Worm (Caenorhabditis elegans) whole organism, L4 larva: ENCODE results near the gene C03A3.3.

ENCODE experiments used
- F26F4.8 ChIP-seq: fragments of 200-800 bp; sonication (Bioruptor generic); conservative IDR thresholded peaks from 2 replicates; pipeline ENCODE4 v1.3.6; 2022; ENCODE audit warnings: missing genetic modification characterization, missing compliant biosample characterization
- F44E2.7 ChIP-seq: fragments of 200-800 bp; sonication (Bioruptor generic); IDR thresholded peaks from 2 replicates; pipeline ENCODE4 v2.1.2; 2022; ENCODE audit warnings: missing genetic modification characterization, missing compliant biosample characterization
- F49E8.2 ChIP-seq: sonication (generic microtip); optimal IDR thresholded peaks from 2 replicates; lab custom pipeline; 2016; ENCODE audit warnings: missing compliant biosample characterization, mild to moderate bottlenecking, missing genetic modification characterization, borderline replicate concordance
- R02D3.7 ChIP-seq: fragments of 150-350 bp; sonication (generic microtip); optimal IDR thresholded peaks from 3 replicates; lab custom pipeline; 2014; ENCODE audit warnings: missing biosample characterization, missing genetic modification characterization
- Y5F2A.4 ChIP-seq: fragments of 200-800 bp; sonication (Bioruptor generic); optimal IDR thresholded peaks from 2 replicates; lab custom pipeline; 2018; ENCODE audit warnings: mild to moderate bottlenecking, missing genetic modification characterization, missing compliant biosample characterization
- Y75B8A.6 ChIP-seq: fragments of 200-800 bp; sonication (Bioruptor generic); IDR thresholded peaks from 2 replicates; pipeline ENCODE4 v1.3.6; 2022; ENCODE audit warnings: missing genetic modification reagents, missing genetic modification characterization, missing compliant biosample characterization
- ZK337.2 ChIP-seq: fragments of 200-800 bp; sonication (Bioruptor generic); IDR thresholded peaks from 2 replicates; pipeline ENCODE4 v1.3.6; 2022; ENCODE audit warnings: missing genetic modification reagents, missing genetic modification characterization, missing compliant biosample characterization
- ZK546.5 ChIP-seq, 2 experiments: sonication (generic microtip); optimal IDR thresholded peaks; 2 replicates each; lab custom pipeline; 2017; ENCODE audit warnings: missing biosample characterization in 2 of 2, missing genetic modification characterization in 2 of 2
- aly-2 ChIP-seq: sonication (generic microtip); optimal IDR thresholded peaks from 2 replicates; lab custom pipeline; 2018; ENCODE audit warnings: missing biosample characterization, missing genetic modification characterization
- ama-1 ChIP-seq: fragments of 150-350 bp; optimal IDR thresholded peaks from 2 replicates; lab custom pipeline; 2014; ENCODE audit warnings: inconsistent platforms, mixed read lengths
- arid-1 ChIP-seq: fragments of 200-800 bp; sonication (Bioruptor generic); conservative IDR thresholded peaks from 2 replicates; pipeline ENCODE4 v1.3.6; 2022; ENCODE audit warnings: missing genetic modification reagents, missing genetic modification characterization, missing compliant biosample characterization
- attf-4 ChIP-seq: sonication (generic microtip); optimal IDR thresholded peaks from 3 replicates; lab custom pipeline; 2017; ENCODE audit warnings: missing biosample characterization, missing genetic modification characterization
- ceh-20 ChIP-seq: fragments of 200-800 bp; sonication (Bioruptor generic); IDR thresholded peaks from 2 replicates; pipeline ENCODE4 v1.3.6; 2022; ENCODE audit warnings: missing genetic modification reagents, missing genetic modification characterization, missing compliant biosample characterization
- ceh-28 ChIP-seq: fragments of 150-350 bp; optimal IDR thresholded peaks from 2 replicates; lab custom pipeline; 2014; ENCODE audit warnings: missing biosample characterization, missing genetic modification reagents, missing genetic modification characterization
- ceh-44 ChIP-seq: fragments of 200-800 bp; sonication (Bioruptor generic); IDR thresholded peaks from 2 replicates; pipeline ENCODE4 v1.3.6; 2022; ENCODE audit warnings: missing genetic modification reagents, missing genetic modification characterization, missing compliant biosample characterization
- ceh-62 ChIP-seq: sonication (generic microtip); optimal IDR thresholded peaks from 2 replicates; lab custom pipeline; 2017; ENCODE audit warnings: missing biosample characterization, missing genetic modification characterization
- ceh-82 ChIP-seq: sonication (generic microtip); optimal IDR thresholded peaks from 2 replicates; lab custom pipeline; 2017; ENCODE audit warnings: missing biosample characterization, missing genetic modification characterization
- ctbp-1 ChIP-seq: fragments of 200-800 bp; sonication (Bioruptor generic); IDR thresholded peaks from 2 replicates; pipeline ENCODE4 v1.3.6; 2022; ENCODE audit warnings: missing genetic modification reagents, missing genetic modification characterization, missing compliant biosample characterization
- daf-12 ChIP-seq: fragments of 150-350 bp; optimal IDR thresholded peaks from 2 replicates; lab custom pipeline; 2014; ENCODE audit warnings: missing biosample characterization, missing genetic modification reagents, missing genetic modification characterization
- daf-19 ChIP-seq: fragments of 200-800 bp; sonication (Bioruptor generic); conservative IDR thresholded peaks from 2 replicates; pipeline ENCODE4 v1.3.6; 2022; ENCODE audit warnings: missing genetic modification characterization, missing compliant biosample characterization
- dmd-8 ChIP-seq: fragments of 200-800 bp; sonication (Bioruptor generic); IDR thresholded peaks from 2 replicates; pipeline ENCODE4 v1.3.6; 2022; ENCODE audit warnings: missing genetic modification characterization, missing compliant biosample characterization
- dmd-9 ChIP-seq: fragments of 200-800 bp; sonication (Bioruptor generic); IDR thresholded peaks from 2 replicates; pipeline ENCODE4 v1.3.6; 2022; ENCODE audit warnings: missing genetic modification reagents, missing genetic modification characterization, missing compliant biosample characterization
- egl-43 ChIP-seq: fragments of 200-800 bp; sonication (Bioruptor generic); IDR thresholded peaks from 2 replicates; pipeline ENCODE4 v1.3.6; 2022; ENCODE audit warnings: missing genetic modification reagents, missing genetic modification characterization, missing compliant biosample characterization
- gei-8 ChIP-seq: fragments of 200-800 bp; sonication (Bioruptor generic); optimal IDR thresholded peaks from 2 replicates; lab custom pipeline; 2018; ENCODE audit warnings: mild to moderate bottlenecking, missing genetic modification characterization, missing compliant biosample characterization
- hif-1 ChIP-seq, 2 experiments: sonication (generic microtip); optimal IDR thresholded peaks; 2 replicates each; lab custom pipeline; 2016 to 2017; ENCODE audit warnings: missing compliant biosample characterization in 2 of 2, missing genetic modification characterization in 2 of 2, missing genetic modification reagents in 2 of 2, missing genotype in 2 of 2, mild to moderate bottlenecking in 1 of 2
- hmg-1.1 ChIP-seq: fragments of 200-800 bp; sonication (Bioruptor generic); IDR thresholded peaks from 2 replicates; pipeline ENCODE4 v1.3.6; 2022; ENCODE audit warnings: missing genetic modification reagents, missing genetic modification characterization, missing compliant biosample characterization
- lin-13 ChIP-seq: fragments of 150-350 bp; optimal IDR thresholded peaks from 2 replicates; lab custom pipeline; 2014; ENCODE audit warnings: missing biosample characterization, missing genetic modification reagents, missing genetic modification characterization
- lin-39 ChIP-seq: fragments of 150-350 bp; optimal IDR thresholded peaks from 2 replicates; lab custom pipeline; 2014; ENCODE audit warnings: missing biosample characterization, missing genetic modification reagents, missing genetic modification characterization
- mep-1 ChIP-seq: fragments of 150-350 bp; sonication (generic microtip); optimal IDR thresholded peaks from 3 replicates; lab custom pipeline; 2014; ENCODE audit warnings: missing biosample characterization, missing genetic modification characterization
- mes-2 ChIP-seq: sonication (generic microtip); optimal IDR thresholded peaks from 2 replicates; lab custom pipeline; 2016; ENCODE audit warnings: missing genotype, mild to moderate bottlenecking, missing genetic modification characterization, missing compliant biosample characterization; ENCODE audit not compliant: poor library complexity, severe bottlenecking
- mxl-2 ChIP-seq: fragments of 200-800 bp; sonication (Bioruptor generic); conservative IDR thresholded peaks from 2 replicates; pipeline ENCODE4 v1.3.6; 2022; ENCODE audit warnings: missing genetic modification reagents, missing genetic modification characterization, missing compliant biosample characterization
- mxl-3 ChIP-seq: fragments of 200-800 bp; sonication (Bioruptor generic); optimal IDR thresholded peaks from 2 replicates; lab custom pipeline; 2018; ENCODE audit warnings: mild to moderate bottlenecking, missing genetic modification characterization, missing compliant biosample characterization
- nhr-10 ChIP-seq: fragments of 150-350 bp; optimal IDR thresholded peaks from 2 replicates; lab custom pipeline; 2014; ENCODE audit warnings: missing biosample characterization, missing genetic modification characterization
- nhr-11 ChIP-seq: fragments of 150-350 bp; optimal IDR thresholded peaks from 2 replicates; lab custom pipeline; 2014; ENCODE audit warnings: missing biosample characterization, missing genetic modification characterization
- nhr-111 ChIP-seq: fragments of 200-800 bp; sonication (Bioruptor generic); optimal IDR thresholded peaks from 2 replicates; lab custom pipeline; 2018; ENCODE audit warnings: mild to moderate bottlenecking, missing genetic modification characterization, missing compliant biosample characterization
- nhr-237 ChIP-seq: sonication (generic microtip); optimal IDR thresholded peaks from 2 replicates; lab custom pipeline; 2017; ENCODE audit warnings: missing biosample characterization, missing genetic modification characterization
- nhr-28 ChIP-seq: fragments of 150-350 bp; optimal IDR thresholded peaks from 2 replicates; lab custom pipeline; 2014; ENCODE audit warnings: missing biosample characterization, missing genetic modification characterization
- nhr-41 ChIP-seq: fragments of 200-800 bp; sonication (Bioruptor generic); IDR thresholded peaks from 2 replicates; pipeline ENCODE4 v1.3.6; 2022; ENCODE audit warnings: missing genetic modification reagents, missing genetic modification characterization, missing compliant biosample characterization
- pqm-1 ChIP-seq: sonication (generic microtip); optimal IDR thresholded peaks from 2 replicates; lab custom pipeline; 2017; ENCODE audit warnings: missing biosample characterization, missing genetic modification characterization
- rbr-2 ChIP-seq: sonication (generic microtip); optimal IDR thresholded peaks from 2 replicates; lab custom pipeline; 2016; ENCODE audit warnings: missing genotype, missing genetic modification characterization, missing compliant biosample characterization
- saeg-2 ChIP-seq: fragments of 200-800 bp; sonication (Bioruptor generic); IDR thresholded peaks from 2 replicates; pipeline ENCODE4 v1.3.6; 2022; ENCODE audit warnings: missing genetic modification reagents, missing genetic modification characterization, missing compliant biosample characterization
- sdz-12 ChIP-seq: fragments of 200-800 bp; sonication (Bioruptor generic); optimal IDR thresholded peaks from 2 replicates; lab custom pipeline; 2018; ENCODE audit warnings: mild to moderate bottlenecking, missing genetic modification characterization, missing compliant biosample characterization
- set-16 ChIP-seq: fragments of 200-800 bp; sonication (Bioruptor generic); IDR thresholded peaks from 2 replicates; pipeline ENCODE4 v1.3.6; 2022; ENCODE audit warnings: missing genetic modification reagents, missing genetic modification characterization, missing compliant biosample characterization
- skn-1 ChIP-seq: fragments of 150-350 bp; optimal IDR thresholded peaks from 2 replicates; lab custom pipeline; 2014; ENCODE audit warnings: missing biosample characterization, missing genetic modification characterization
- tag-97 ChIP-seq: fragments of 200-800 bp; sonication (Bioruptor generic); IDR thresholded peaks from 2 replicates; pipeline ENCODE4 v1.3.6; 2022; ENCODE audit warnings: missing genetic modification characterization, missing compliant biosample characterization
- unc-62 ChIP-seq, 3 experiments: fragments of 150-350 bp in 1 of 3; sonication (generic microtip); optimal IDR thresholded peaks in 2 of 3; peaks in 1 of 3; 1 replicate in 1 of 3; 2 replicates in 2 of 3; lab custom pipeline; 2014 to 2017; ENCODE audit warnings: missing biosample characterization in 3 of 3, missing genetic modification characterization in 3 of 3, missing genetic modification reagents in 3 of 3, missing genotype in 1 of 3
- zag-1 ChIP-seq: fragments of 150-350 bp; optimal IDR thresholded peaks from 2 replicates; lab custom pipeline; 2014; ENCODE audit warnings: missing biosample characterization, missing genetic modification characterization
- zfp-2 ChIP-seq: sonication (generic microtip); optimal IDR thresholded peaks from 2 replicates; lab custom pipeline; 2016; ENCODE audit warnings: mild to moderate bottlenecking, missing genetic modification characterization, missing compliant biosample characterization
- zfp-3 ChIP-seq: fragments of 200-800 bp; sonication (Bioruptor generic); conservative IDR thresholded peaks from 2 replicates; pipeline ENCODE4 v1.3.6; 2022; ENCODE audit warnings: missing genetic modification reagents, missing genetic modification characterization, missing compliant biosample characterization
- ztf-11 ChIP-seq: fragments of 150-350 bp; optimal IDR thresholded peaks from 2 replicates; lab custom pipeline; 2014; ENCODE audit warnings: missing biosample characterization, missing genetic modification characterization
- ztf-7 ChIP-seq: fragments of 150-350 bp; optimal IDR thresholded peaks from 2 replicates; lab custom pipeline; 2014; ENCODE audit warnings: missing biosample characterization, missing genetic modification characterization

Gene C03A3.3

ce11 chrX:11262319-11263074 lies 6.4 kb downstream of the C03A3.3 start, which contains the start of gene C03A3.2 (continued):
- TF ChIP-seq dmd-8 (GFP tag; lab: Robert Waterston, UW), result no peak
- no peak for TF ChIP-seq ztf-7
- peak; percentile 55 for TF ChIP-seq nhr-11 (tag; lab: Kevin White, UChicago)
- TF ChIP-seq lin-39, result no peak
- TF ChIP-seq hmg-1.1 (GFP tag; lab: Robert Waterston, UW), result peak; percentile 70; the same call in 1 of the 2 replicates
- no peak for TF ChIP-seq arid-1 (GFP tag; lab: Robert Waterston, UW)
- no peak for TF ChIP-seq skn-1 (tag; lab: Kevin White, UChicago)
- TF ChIP-seq mxl-3 (GFP tag; lab: Kevin White, UChicago), result peak; percentile 82
- no peak for TF ChIP-seq ceh-44 (GFP tag; lab: Robert Waterston, UW)
- peak; percentile 83 for TF ChIP-seq mep-1 (tag; lab: Kevin White, UChicago)
- no peak for TF ChIP-seq daf-12
- no peak for TF ChIP-seq aly-2
- no peak for TF ChIP-seq ceh-62 (tag; lab: Kevin White, UChicago)
- TF ChIP-seq nhr-111 (GFP tag; lab: Kevin White, UChicago), result no peak
- TF ChIP-seq zfp-3 (GFP tag; lab: Robert Waterston, UW), result no peak
- peak; percentile 83 for TF ChIP-seq rbr-2 (tag; lab: Kevin White, UChicago)
- peak; percentile 47 for TF ChIP-seq lin-13
- no peak for TF ChIP-seq nhr-237 (tag; lab: Kevin White, UChicago)
- TF ChIP-seq F44E2.7 (GFP tag; lab: Robert Waterston, UW), result no peak
- TF ChIP-seq daf-19 (GFP tag; lab: Robert Waterston, UW), result no peak
- no peak for TF ChIP-seq F49E8.2 (tag; lab: Kevin White, UChicago)
- no peak for TF ChIP-seq zfp-2 (tag; lab: Kevin White, UChicago)
- no peak for TF ChIP-seq R02D3.7 (tag; lab: Kevin White, UChicago)
- no peak for TF ChIP-seq nhr-10 (tag; lab: Kevin White, UChicago)
- TF ChIP-seq ztf-11, result no peak
- no peak for TF ChIP-seq zag-1
- no peak for TF ChIP-seq Y5F2A.4 (GFP tag; lab: Kevin White, UChicago)
- TF ChIP-seq nhr-28, result peak; percentile 21
- no peak for TF ChIP-seq ceh-20 (GFP tag; lab: Robert Waterston, UW)
- no peak for TF ChIP-seq dmd-9 (GFP tag; lab: Robert Waterston, UW)
- no peak for TF ChIP-seq ceh-28 (tag; lab: Kevin White, UChicago)
- TF ChIP-seq ctbp-1 (GFP tag; lab: Robert Waterston, UW), result no peak
- TF ChIP-seq saeg-2, result no peak
- TF ChIP-seq Y75B8A.6, result no peak
- TF ChIP-seq pqm-1 (tag; lab: Kevin White, UChicago), result peak; percentile 72
- no peak for TF ChIP-seq tag-97
- TF ChIP-seq ceh-82 (tag; lab: Kevin White, UChicago), result no peak
- TF ChIP-seq sdz-12 (GFP tag; lab: Kevin White, UChicago), result no peak
- TF ChIP-seq ZK337.2 (GFP tag; lab: Robert Waterston, UW), result no peak
- TF ChIP-seq attf-4, result no peak
- peak; percentile 66 for TF ChIP-seq mes-2 (tag; lab: Kevin White, UChicago)
- TF ChIP-seq gei-8 (GFP tag; lab: Kevin White, UChicago), result no peak
- TF ChIP-seq set-16 (GFP tag; lab: Robert Waterston, UW), result no peak
- TF ChIP-seq ama-1 (lab: Kevin White, UChicago), result no peak
- no peak for TF ChIP-seq F26F4.8 (GFP tag; lab: Robert Waterston, UW)
- no peak for TF ChIP-seq ZK546.5 (tag; optimal IDR thresholded peaks at IDR 0.05; lab: Kevin White, UChicago)
- no peak for TF ChIP-seq nhr-41
- no peak for TF ChIP-seq egl-43 (GFP tag; lab: Robert Waterston, UW)
- no peak for TF ChIP-seq unc-62 (GFP tag; optimal IDR thresholded peaks at IDR 0.05 in 1 of 2; lab: Kevin White, UChicago)
- no peak for TF ChIP-seq unc-62 (tag; optimal IDR thresholded peaks at IDR 0.05; lab: Kevin White, UChicago)
- TF ChIP-seq hif-1 (tag; optimal IDR thresholded peaks at IDR 0.05; lab: Kevin White, UChicago), result peak in 1 of 2 experiments; percentile 28
- TF ChIP-seq mxl-2 (GFP tag; lab: Robert Waterston, UW), result no peak
